Fruit fly (Drosophila melanogaster) whole organism, embryonic: ENCODE measurements around the gene chb.

Source experiments
- Blimp-1 ChIP-seq: fragments of 200-800 bp; sonication (Bioruptor generic); optimal IDR thresholded peaks from 3 replicates; lab custom pipeline; 2018; ENCODE audit warnings: missing biosample characterization, missing genetic modification characterization, mild to moderate bottlenecking, moderate library complexity, missing genetic modification reagents
- CG10321 ChIP-seq: fragments of 200-800 bp; sonication (Bioruptor generic); IDR thresholded peaks from 2 replicates; pipeline ENCODE4 v1.3.6; 2022; ENCODE audit warnings: missing biosample characterization, missing genetic modification characterization
- CG11247 ChIP-seq: fragments of 200-800 bp; sonication (Bioruptor generic); IDR thresholded peaks from 2 replicates; pipeline ENCODE4 v1.3.6; 2022; ENCODE audit warnings: missing biosample characterization, missing genetic modification characterization
- CG13624 ChIP-seq: fragments of 200-800 bp; sonication (Bioruptor generic); optimal IDR thresholded peaks from 2 replicates; lab custom pipeline; 2016; ENCODE audit warnings: missing biosample characterization, missing genetic modification characterization
- CG14050 ChIP-seq: fragments of 200-800 bp; sonication (Bioruptor generic); IDR thresholded peaks from 3 replicates; pipeline ENCODE4 v1.3.6; 2022; ENCODE audit warnings: missing biosample characterization, missing genetic modification characterization
- CG15073 ChIP-seq: fragments of 200-800 bp; sonication (Bioruptor generic); optimal IDR thresholded peaks from 2 replicates; lab custom pipeline; 2016; ENCODE audit warnings: missing biosample characterization, missing genetic modification characterization
- CG16815 ChIP-seq: fragments of 200-800 bp; sonication (Bioruptor generic); optimal IDR thresholded peaks from 3 replicates; lab custom pipeline; 2017; ENCODE audit warnings: missing biosample characterization, mild to moderate bottlenecking, missing genetic modification characterization
- CG18262 ChIP-seq: fragments of 200-800 bp; optimal IDR thresholded peaks from 3 replicates; lab custom pipeline; 2019; ENCODE audit warnings: missing biosample characterization, mild to moderate bottlenecking, missing genetic modification characterization, moderate library complexity
- CG3065 ChIP-seq: fragments of 200-800 bp; sonication (Bioruptor generic); optimal IDR thresholded peaks from 2 replicates; lab custom pipeline; 2016; ENCODE audit warnings: missing biosample characterization, missing genetic modification characterization
- CG33213 ChIP-seq: fragments of 200-800 bp; sonication (Bioruptor generic); optimal IDR thresholded peaks from 3 replicates; lab custom pipeline; 2016; ENCODE audit warnings: missing biosample characterization, missing genetic modification characterization
- CG3407 ChIP-seq: fragments of 200-800 bp; sonication (Bioruptor generic); optimal IDR thresholded peaks from 2 replicates; lab custom pipeline; 2018; ENCODE audit warnings: missing biosample characterization, mild to moderate bottlenecking, missing genetic modification characterization
- CG34224 ChIP-seq: fragments of 200-800 bp; sonication (Bioruptor generic); IDR thresholded peaks from 3 replicates; pipeline ENCODE4 v1.3.6; 2022; ENCODE audit warnings: missing biosample characterization, missing genetic modification characterization; ENCODE audit not compliant: partially characterized antibody
- CG6791 ChIP-seq: fragments of 200-800 bp; sonication (Bioruptor generic); IDR thresholded peaks from 3 replicates; pipeline ENCODE4 v1.3.6; 2022; ENCODE audit warnings: missing biosample characterization, missing genetic modification characterization; ENCODE audit not compliant: partially characterized antibody
- CG7372 ChIP-seq: fragments of 200-800 bp; sonication (Bioruptor generic); IDR thresholded peaks from 2 replicates; pipeline ENCODE4 v1.3.6; 2022; ENCODE audit warnings: missing biosample characterization, missing genetic modification characterization
- CG8290 ChIP-seq, 3 experiments: fragments of 200-800 bp; sonication (Bioruptor generic); optimal IDR thresholded peaks; 2 replicates each; lab custom pipeline; 2016 to 2019; ENCODE audit warnings: missing biosample characterization in 3 of 3, missing genetic modification characterization in 3 of 3, mild to moderate bottlenecking in 2 of 3, moderate library complexity in 1 of 3
- CG8388 ChIP-seq: fragments of 200-800 bp; sonication (Bioruptor generic); optimal IDR thresholded peaks from 2 replicates; lab custom pipeline; 2019; ENCODE audit warnings: missing biosample characterization, mild to moderate bottlenecking, missing genetic modification characterization, moderate library complexity
- CG9876 ChIP-seq: fragments of 200-800 bp; sonication (Bioruptor generic); optimal IDR thresholded peaks from 2 replicates; lab custom pipeline; 2016; ENCODE audit warnings: missing biosample characterization, missing genetic modification characterization
- Camta ChIP-seq: fragments of 200-800 bp; sonication (Bioruptor generic); optimal IDR thresholded peaks from 2 replicates; lab custom pipeline; 2016; ENCODE audit warnings: missing biosample characterization, missing genetic modification characterization
- Doc3 ChIP-seq: fragments of 200-800 bp; sonication (Bioruptor generic); IDR thresholded peaks from 3 replicates; pipeline ENCODE4 v1.3.6; 2022; ENCODE audit warnings: missing biosample characterization, missing genetic modification characterization; ENCODE audit not compliant: partially characterized antibody
- Ets97D ChIP-seq: fragments of 200-800 bp; sonication (Bioruptor generic); optimal IDR thresholded peaks from 3 replicates; lab custom pipeline; 2016; ENCODE audit warnings: missing biosample characterization, missing genetic modification characterization
- Fer2 ChIP-seq: fragments of 200-800 bp; sonication (Bioruptor generic); optimal IDR thresholded peaks from 2 replicates; lab custom pipeline; 2018; ENCODE audit warnings: missing biosample characterization, mild to moderate bottlenecking, missing genetic modification characterization, moderate library complexity
- HHEX ChIP-seq: fragments of 200-800 bp; sonication (Bioruptor generic); optimal IDR thresholded peaks from 3 replicates; lab custom pipeline; 2017; ENCODE audit warnings: missing biosample characterization, mild to moderate bottlenecking, missing genetic modification characterization, missing genetic modification reagents
- Hr3 ChIP-seq: fragments of 200-800 bp; sonication (Bioruptor generic); optimal IDR thresholded peaks from 3 replicates; lab custom pipeline; 2016; ENCODE audit warnings: missing biosample characterization, missing genetic modification characterization
- Hr39 ChIP-seq: fragments of >200 bp; optimal IDR thresholded peaks from 2 replicates; lab custom pipeline; 2017
- NC2α ChIP-seq: fragments of 200-800 bp; sonication (Bioruptor generic); optimal IDR thresholded peaks from 2 replicates; lab custom pipeline; 2016; ENCODE audit warnings: missing biosample characterization, missing genetic modification characterization
- Opbp ChIP-seq: fragments of 200-800 bp; sonication (Bioruptor generic); IDR thresholded peaks from 3 replicates; pipeline ENCODE4 v1.3.6; 2022; ENCODE audit warnings: missing biosample characterization, missing genetic modification characterization; ENCODE audit not compliant: partially characterized antibody
- Stat92E ChIP-seq, 3 experiments: fragments of >200 bp in 2 of 3; fragments of 200-800 bp in 1 of 3; sonication (Bioruptor generic) in 1 of 3; optimal IDR thresholded peaks; 2 replicates each; lab custom pipeline; 2017 to 2019; ENCODE audit warnings: missing biosample characterization in 3 of 3, missing genetic modification characterization in 3 of 3, mild to moderate bottlenecking in 1 of 3, moderate library complexity in 1 of 3
- Tbp ChIP-seq: fragments of >200 bp; optimal IDR thresholded peaks from 2 replicates; lab custom pipeline; 2018; ENCODE audit warnings: missing biosample characterization, missing genetic modification characterization
- bcd ChIP-seq: fragments of 200-800 bp; sonication (Bioruptor generic); optimal IDR thresholded peaks from 2 replicates; lab custom pipeline; 2017; ENCODE audit warnings: missing biosample characterization, mild to moderate bottlenecking, missing genetic modification characterization
- disco-r ChIP-seq: fragments of 200-800 bp; sonication (Bioruptor generic); optimal IDR thresholded peaks from 2 replicates; lab custom pipeline; 2016; ENCODE audit warnings: missing biosample characterization, missing genetic modification characterization
- dm ChIP-seq: fragments of 200-800 bp; sonication (Bioruptor generic); optimal IDR thresholded peaks from 3 replicates; lab custom pipeline; 2016; ENCODE audit warnings: missing biosample characterization, missing genetic modification characterization
- emc ChIP-seq: fragments of 200-800 bp; sonication (Bioruptor generic); optimal IDR thresholded peaks from 2 replicates; lab custom pipeline; 2016; ENCODE audit warnings: missing biosample characterization, missing genetic modification characterization
- en ChIP-seq: fragments of 200-800 bp; sonication (Bioruptor generic); optimal IDR thresholded peaks from 2 replicates; lab custom pipeline; 2016; ENCODE audit warnings: missing biosample characterization, missing genetic modification characterization
- esg ChIP-seq: fragments of 200-800 bp; sonication (Bioruptor generic); conservative IDR thresholded peaks from 2 replicates; pipeline ENCODE4 v1.3.6; 2022; ENCODE audit warnings: missing biosample characterization, missing genetic modification characterization
- fd96Cb ChIP-seq: fragments of 200-800 bp; sonication (Bioruptor generic); optimal IDR thresholded peaks from 2 replicates; lab custom pipeline; 2018; ENCODE audit warnings: missing biosample characterization, mild to moderate bottlenecking, missing genetic modification characterization, moderate library complexity
- gem ChIP-seq: fragments of 200-800 bp; sonication (Bioruptor generic); optimal IDR thresholded peaks from 2 replicates; lab custom pipeline; 2019; ENCODE audit warnings: missing biosample characterization, mild to moderate bottlenecking, missing genetic modification characterization, moderate library complexity
- hb ChIP-seq: fragments of 200-800 bp; sonication (Bioruptor generic); IDR thresholded peaks from 3 replicates; pipeline ENCODE4 v1.3.6; 2022; ENCODE audit warnings: missing biosample characterization, missing genetic modification characterization; ENCODE audit not compliant: partially characterized antibody
- hkb ChIP-seq, 2 experiments: fragments of 200-800 bp in 1 of 2; fragments of >200 bp in 1 of 2; sonication (Bioruptor generic) in 1 of 2; IDR thresholded peaks in 1 of 2; optimal IDR thresholded peaks in 1 of 2; 2 replicates each; pipeline versions ENCODE4 v1.3.6 to Lab custom; 2017 to 2022; ENCODE audit warnings: missing biosample characterization in 1 of 2, missing genetic modification characterization in 1 of 2
- knrl ChIP-seq: fragments of 200-800 bp; sonication (Bioruptor generic); IDR thresholded peaks from 3 replicates; pipeline ENCODE4 v1.3.6; 2022; ENCODE audit warnings: missing biosample characterization, missing genetic modification characterization; ENCODE audit not compliant: partially characterized antibody
- lab ChIP-seq: fragments of 200-800 bp; sonication (Bioruptor generic); optimal IDR thresholded peaks from 3 replicates; lab custom pipeline; 2017; ENCODE audit warnings: missing biosample characterization, missing genetic modification characterization, mild to moderate bottlenecking, moderate library complexity, missing genetic modification reagents
- peb ChIP-seq: fragments of 200-800 bp; sonication (Bioruptor generic); IDR thresholded peaks from 2 replicates; pipeline ENCODE4 v1.3.6; 2022; ENCODE audit warnings: missing biosample characterization, missing genetic modification characterization
- repo ChIP-seq: fragments of 200-800 bp; sonication (Bioruptor generic); optimal IDR thresholded peaks from 2 replicates; lab custom pipeline; 2016; ENCODE audit warnings: missing biosample characterization, missing genetic modification characterization
- ro ChIP-seq: fragments of 200-800 bp; sonication (Bioruptor generic); IDR thresholded peaks from 2 replicates; pipeline ENCODE4 v1.3.6; 2022; ENCODE audit warnings: missing biosample characterization, missing genetic modification characterization
- sim ChIP-seq: fragments of 200-800 bp; sonication (Bioruptor generic); IDR thresholded peaks from 2 replicates; pipeline ENCODE4 v1.3.6; 2022; ENCODE audit warnings: missing biosample characterization, missing genetic modification characterization
- sisA ChIP-seq: fragments of 200-800 bp; sonication (Bioruptor generic); IDR thresholded peaks from 2 replicates; pipeline ENCODE4 v1.3.6; 2022; ENCODE audit warnings: missing biosample characterization, missing genetic modification characterization
- toy ChIP-seq: fragments of 200-800 bp; sonication (Bioruptor generic); IDR thresholded peaks from 2 replicates; pipeline ENCODE4 v1.3.6; 2022; ENCODE audit warnings: missing biosample characterization, missing genetic modification characterization
- twi ChIP-seq: fragments of 200-800 bp; optimal IDR thresholded peaks from 2 replicates; lab custom pipeline; 2019; ENCODE audit warnings: missing biosample characterization, mild to moderate bottlenecking, missing genetic modification characterization, moderate library complexity
- zf30C ChIP-seq: fragments of 200-800 bp; sonication (Bioruptor generic); optimal IDR thresholded peaks from 3 replicates; lab custom pipeline; 2018; ENCODE audit warnings: missing biosample characterization, mild to moderate bottlenecking, missing genetic modification characterization

Gene chb

DNA sequence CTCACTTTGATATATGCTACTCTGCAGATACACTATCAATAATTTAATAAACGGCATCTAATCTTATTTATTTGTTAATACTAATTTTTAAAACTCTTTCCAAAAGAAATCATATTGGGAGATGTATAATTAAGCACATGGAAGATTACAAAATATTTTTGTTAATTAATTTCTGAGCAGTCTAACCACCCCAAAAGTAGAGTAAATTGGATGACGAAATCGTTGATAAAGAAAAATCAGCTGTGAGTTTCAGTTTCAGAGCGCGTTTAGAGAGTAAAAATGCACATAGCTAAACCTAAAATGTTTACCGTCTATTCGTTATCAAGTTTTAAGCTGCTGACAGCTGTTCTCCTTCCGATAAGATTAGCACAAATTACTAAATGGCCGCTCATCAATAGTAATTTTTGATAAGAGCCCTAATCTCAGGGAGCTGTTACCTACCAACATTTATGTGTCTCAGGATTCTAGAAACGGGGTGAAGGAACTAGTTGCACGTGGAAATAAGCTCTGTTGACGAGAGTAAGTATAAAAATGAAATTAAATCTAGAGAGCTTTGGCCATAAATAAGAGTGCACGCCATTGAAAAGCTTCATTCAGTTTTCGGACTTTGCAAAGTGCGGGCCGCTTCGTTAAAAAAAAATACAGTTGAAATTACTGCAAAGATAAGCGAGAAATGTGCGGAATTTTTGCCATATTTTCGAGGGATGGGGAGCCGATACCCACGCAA, at the start of gene chb, which contains the start of gene AsnS (continued):
- TF ChIP-seq Opbp (no peak), CG9876 (GFP tag; lab: Kevin White, UChicago) (peak; percentile 20), ro (GFP tag; lab: Robert Waterston, UW) (peak; percentile 62), CG8388 (GFP tag; lab: Kevin White, UChicago) (peak; percentile 90), toy (GFP tag; lab: Robert Waterston, UW) (peak; percentile 58; the same call in 1 of the 2 replicates), CG6791 (GFP tag; lab: Robert Waterston, UW) (no peak), hb (GFP tag; lab: Robert Waterston, UW) (no peak), CG10321 (peak; percentile 76), peb (GFP tag; lab: Robert Waterston, UW) (peak; percentile 87), CG33213 (GFP tag; lab: Kevin White, UChicago) (no peak), bcd (GFP tag; lab: Kevin White, UChicago) (peak; percentile 89), knrl (GFP tag; lab: Robert Waterston, UW) (no peak), gem (tag; lab: Kevin White, UChicago) (peak; percentile 97), Hr3 (GFP tag; lab: Kevin White, UChicago) (peak; percentile 84), sisA (GFP tag; lab: Robert Waterston, UW) (peak; percentile 90), Tbp (GFP tag; lab: Kevin White, UChicago) (no peak), en (GFP tag; lab: Kevin White, UChicago) (peak; percentile 54), emc (peak; percentile 43), CG7372 (GFP tag; lab: Robert Waterston, UW) (peak; percentile 91), dm (no peak), fd96Cb (tag; lab: Kevin White, UChicago) (peak; percentile 94), CG8290 (GFP tag; optimal IDR thresholded peaks at IDR 0.05; lab: Kevin White, UChicago) (peak; percentile 59), CG8290 (tag; optimal IDR thresholded peaks at IDR 0.05; lab: Kevin White, UChicago) (peak in 1 of 2 experiments; percentile 84), CG15073 (GFP tag; lab: Kevin White, UChicago) (peak; percentile 12), HHEX (GFP tag; lab: Kevin White, UChicago) (peak; percentile 83), lab (GFP tag; lab: Kevin White, UChicago) (peak; percentile 92), esg (GFP tag; lab: Robert Waterston, UW) (peak; percentile 89), twi (tag; lab: Kevin White, UChicago) (peak; percentile 72), CG16815 (GFP tag; lab: Kevin White, UChicago) (peak; percentile 75), Ets97D (GFP tag; lab: Kevin White, UChicago) (peak; percentile 9), Fer2 (peak; percentile 60), CG3407 (GFP tag; lab: Kevin White, UChicago) (peak; percentile 76), CG13624 (peak; percentile 79), sim (GFP tag; lab: Robert Waterston, UW) (peak; percentile 84), CG18262 (tag; lab: Kevin White, UChicago) (peak; percentile 91), Hr39 (lab: Kevin White, UChicago) (no peak), NC2α (peak; percentile 20), disco-r (GFP tag; lab: Kevin White, UChicago) (peak; percentile 42), CG34224 (GFP tag; lab: Robert Waterston, UW) (no peak), Blimp-1 (GFP tag; lab: Kevin White, UChicago) (peak; percentile 90), zf30C (no peak), Stat92E (GFP tag; optimal IDR thresholded peaks at IDR 0.05; lab: Kevin White, UChicago) (no peak), CG14050 (GFP tag; lab: Robert Waterston, UW) (peak; percentile 81), Camta (GFP tag; lab: Kevin White, UChicago) (peak; percentile 81), hkb (optimal IDR thresholded peaks at IDR 0.05; lab: Kevin White, UChicago) (no peak), hkb (GFP tag; IDR thresholded peaks at IDR 0.05; lab: Robert Waterston, UW) (peak; percentile 93), CG11247 (peak; percentile 87), Doc3 (GFP tag; lab: Robert Waterston, UW) (no peak), repo (peak; percentile 59), CG3065 (no peak)
